Worm (Caenorhabditis elegans): ENCODE data around the gene str-20.

- TF ChIP-seq dao-5 (tag; optimal IDR thresholded peaks at IDR 0.05) (no peak), him-1 (tag; optimal IDR thresholded peaks at IDR 0.05) (no peak)
Observed at ce11 chrV:802726-803125, 46.5 kb downstream of the str-20 start.

Data from whole organism, L4/young adult.